Worm (Caenorhabditis elegans): ENCODE results near the gene ent-7.

DNA sequence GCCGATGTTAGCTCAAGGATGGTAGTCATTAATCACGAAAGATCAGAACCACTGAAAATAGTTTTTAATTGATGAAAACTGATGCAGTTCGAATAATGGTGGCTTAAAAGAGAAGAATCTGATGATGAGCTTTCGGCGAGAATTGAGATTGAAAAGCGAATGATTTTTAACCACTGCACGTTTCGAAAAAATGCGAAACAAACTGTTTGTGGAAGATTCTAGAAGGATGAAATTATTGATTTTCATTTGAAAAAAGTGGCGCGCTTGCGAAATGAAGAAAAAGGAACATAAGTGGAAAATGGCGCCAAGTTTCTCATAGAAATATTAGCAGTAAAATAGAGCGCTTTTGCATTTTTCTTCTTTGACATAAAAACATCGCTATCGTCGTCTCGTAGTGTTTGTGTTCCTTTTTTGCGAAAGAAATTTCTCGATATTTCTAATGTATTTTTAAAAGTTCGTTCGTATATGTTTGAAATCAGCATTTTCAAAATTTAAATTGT is 22.1 kb upstream of the ent-7 start, which contains the start of gene uba-1:
- TF ChIP-seq ztf-29 (GFP tag; IDR thresholded peaks at IDR 0.05) (no peak), tab-1 (GFP tag; IDR thresholded peaks at IDR 0.05) (no peak), ztf-23 (GFP tag; IDR thresholded peaks at IDR 0.05) (no peak), med-1 (GFP tag; optimal IDR thresholded peaks at IDR 0.05; ENCODE audit: insufficient read depth) (no peak), flt-1 (GFP tag; IDR thresholded peaks at IDR 0.05) (no peak), klf-2 (GFP tag; conservative IDR thresholded peaks at IDR 0.05) (no peak), cog-1 (tag; optimal IDR thresholded peaks at IDR 0.05) (no peak), ref-1 (GFP tag; conservative IDR thresholded peaks at IDR 0.05) (no peak)

All from whole organism, midembryonic.